Fruit fly (Drosophila melanogaster) whole organism, embryonic: ENCODE results near the gene mAcon1.

Source experiments
- Abd-B ChIP-seq: fragments of 200-800 bp; sonication (Bioruptor generic); optimal IDR thresholded peaks from 2 replicates; lab custom pipeline; 2018; ENCODE audit warnings: missing biosample characterization, mild to moderate bottlenecking, missing genetic modification characterization, moderate library complexity
- Atf-2 ChIP-seq: fragments of 200-800 bp; sonication (Bioruptor generic); optimal IDR thresholded peaks from 2 replicates; lab custom pipeline; 2016; ENCODE audit warnings: missing biosample characterization, missing genetic modification characterization
- CG10543 ChIP-seq: fragments of 200-800 bp; sonication (Bioruptor generic); optimal IDR thresholded peaks from 3 replicates; lab custom pipeline; 2017; ENCODE audit warnings: missing biosample characterization, mild to moderate bottlenecking, missing genetic modification characterization, moderate library complexity
- CG10565 ChIP-seq: fragments of 200-800 bp; sonication (Bioruptor generic); optimal IDR thresholded peaks from 3 replicates; lab custom pipeline; 2016; ENCODE audit warnings: missing biosample characterization, mild to moderate bottlenecking, missing genetic modification characterization
- CG12155 ChIP-seq: fragments of 200-800 bp; sonication (Bioruptor generic); optimal IDR thresholded peaks from 3 replicates; lab custom pipeline; 2016; ENCODE audit warnings: missing biosample characterization, missing genetic modification characterization
- CG12236 ChIP-seq: fragments of 200-800 bp; sonication (Bioruptor generic); optimal IDR thresholded peaks from 2 replicates; lab custom pipeline; 2016; ENCODE audit warnings: missing biosample characterization, missing genetic modification characterization
- CG12769 ChIP-seq: fragments of 200-800 bp; sonication (Bioruptor generic); optimal IDR thresholded peaks from 2 replicates; lab custom pipeline; 2019; ENCODE audit warnings: missing biosample characterization, mild to moderate bottlenecking, missing genetic modification characterization, moderate library complexity
- CG13123 ChIP-seq: fragments of 200-800 bp; sonication (Bioruptor generic); optimal IDR thresholded peaks from 2 replicates; lab custom pipeline; 2016; ENCODE audit warnings: missing biosample characterization, missing genetic modification characterization
- CG13894 ChIP-seq: fragments of 200-800 bp; sonication (Bioruptor generic); optimal IDR thresholded peaks from 3 replicates; lab custom pipeline; 2018; ENCODE audit warnings: missing biosample characterization, mild to moderate bottlenecking, missing genetic modification characterization, moderate library complexity
- CG16779 ChIP-seq: fragments of 200-800 bp; sonication (Bioruptor generic); IDR thresholded peaks from 2 replicates; pipeline ENCODE4 v1.3.6; 2022; ENCODE audit warnings: missing biosample characterization, missing genetic modification characterization
- CG17385 ChIP-seq: fragments of 200-800 bp; sonication (Bioruptor generic); optimal IDR thresholded peaks from 3 replicates; lab custom pipeline; 2018; ENCODE audit warnings: missing biosample characterization, mild to moderate bottlenecking, missing genetic modification characterization
- CG17568 ChIP-seq: fragments of 200-800 bp; sonication (Bioruptor generic); optimal IDR thresholded peaks from 2 replicates; lab custom pipeline; 2018; ENCODE audit warnings: missing biosample characterization, mild to moderate bottlenecking, missing genetic modification characterization, moderate library complexity
- CG18011 ChIP-seq: fragments of 200-800 bp; sonication (Bioruptor generic); optimal IDR thresholded peaks from 2 replicates; lab custom pipeline; 2017; ENCODE audit warnings: missing biosample characterization, missing genetic modification characterization, mild to moderate bottlenecking, moderate library complexity, missing genotype
- CG18262 ChIP-seq: fragments of 200-800 bp; optimal IDR thresholded peaks from 3 replicates; lab custom pipeline; 2019; ENCODE audit warnings: missing biosample characterization, mild to moderate bottlenecking, missing genetic modification characterization, moderate library complexity
- CG2199 ChIP-seq: fragments of 200-800 bp; sonication (Bioruptor generic); IDR thresholded peaks from 3 replicates; pipeline ENCODE4 v1.3.6; 2022; ENCODE audit warnings: missing biosample characterization, missing genetic modification characterization
- CG32767 ChIP-seq: fragments of 200-800 bp; sonication (Bioruptor generic); IDR thresholded peaks from 2 replicates; pipeline ENCODE4 v1.3.6; 2022; ENCODE audit warnings: missing biosample characterization, missing genetic modification characterization
- CG34376 ChIP-seq: fragments of 200-800 bp; sonication (Bioruptor generic); optimal IDR thresholded peaks from 2 replicates; lab custom pipeline; 2018; ENCODE audit warnings: missing biosample characterization, mild to moderate bottlenecking, missing genetic modification characterization
- CG4617 ChIP-seq: fragments of 200-800 bp; sonication (Bioruptor generic); optimal IDR thresholded peaks from 3 replicates; lab custom pipeline; 2016; ENCODE audit warnings: missing biosample characterization, missing genetic modification characterization, borderline replicate concordance
- CG4707 ChIP-seq: fragments of 200-800 bp; sonication (Bioruptor generic); optimal IDR thresholded peaks from 2 replicates; lab custom pipeline; 2018; ENCODE audit warnings: missing biosample characterization, mild to moderate bottlenecking, missing genetic modification characterization, moderate library complexity
- CG4730 ChIP-seq: fragments of 200-800 bp; sonication (Bioruptor generic); IDR thresholded peaks from 2 replicates; pipeline ENCODE4 v1.3.6; 2022; ENCODE audit warnings: missing biosample characterization, missing genetic modification characterization
- CG6765 ChIP-seq: fragments of 200-800 bp; sonication (Bioruptor generic); optimal IDR thresholded peaks from 3 replicates; lab custom pipeline; 2017; ENCODE audit warnings: missing biosample characterization, mild to moderate bottlenecking, missing genetic modification characterization
- CG7839 ChIP-seq: fragments of 200-800 bp; sonication (Bioruptor generic); optimal IDR thresholded peaks from 3 replicates; lab custom pipeline; 2018; ENCODE audit warnings: missing biosample characterization, mild to moderate bottlenecking, missing genetic modification characterization, moderate library complexity
- CG7987 ChIP-seq: fragments of 200-800 bp; sonication (Bioruptor generic); optimal IDR thresholded peaks from 2 replicates; lab custom pipeline; 2018; ENCODE audit warnings: missing biosample characterization, mild to moderate bottlenecking, missing genetic modification characterization, moderate library complexity
- CG8281 ChIP-seq: fragments of 200-800 bp; sonication (Bioruptor generic); optimal IDR thresholded peaks from 2 replicates; lab custom pipeline; 2018; ENCODE audit warnings: missing biosample characterization, mild to moderate bottlenecking, missing genetic modification characterization, moderate library complexity
- D19B ChIP-seq: fragments of 200-800 bp; sonication (Bioruptor generic); optimal IDR thresholded peaks from 2 replicates; lab custom pipeline; 2017; ENCODE audit warnings: missing biosample characterization, mild to moderate bottlenecking, missing genetic modification characterization
- Drgx ChIP-seq: fragments of 200-800 bp; sonication (Bioruptor generic); IDR thresholded peaks from 2 replicates; pipeline ENCODE4 v1.3.6; 2022; ENCODE audit warnings: missing biosample characterization, missing genetic modification characterization
- ERR ChIP-seq: fragments of 200-800 bp; sonication (Bioruptor generic); optimal IDR thresholded peaks from 2 replicates; lab custom pipeline; 2016; ENCODE audit warnings: missing biosample characterization, missing genetic modification characterization
- Hand ChIP-seq: fragments of 200-800 bp; sonication (Bioruptor generic); optimal IDR thresholded peaks from 2 replicates; lab custom pipeline; 2017; ENCODE audit warnings: mild to moderate bottlenecking, missing biosample characterization, missing genetic modification reagents, missing genetic modification characterization
- Hr78 ChIP-seq, 2 experiments: fragments of 200-800 bp in 1 of 2; fragments of >200 bp in 1 of 2; sonication (Bioruptor generic) in 1 of 2; optimal IDR thresholded peaks; 2 replicates each; lab custom pipeline; 2017 to 2019; ENCODE audit warnings: missing biosample characterization in 2 of 2, missing genetic modification characterization in 2 of 2, mild to moderate bottlenecking in 1 of 2, moderate library complexity in 1 of 2
- Mrtf ChIP-seq: fragments of 200-800 bp; sonication (Bioruptor generic); IDR thresholded peaks from 3 replicates; pipeline ENCODE4 v1.3.6; 2022; ENCODE audit warnings: missing biosample characterization, missing genetic modification characterization
- NC2α ChIP-seq: fragments of 200-800 bp; sonication (Bioruptor generic); optimal IDR thresholded peaks from 2 replicates; lab custom pipeline; 2016; ENCODE audit warnings: missing biosample characterization, missing genetic modification characterization
- NfI ChIP-seq: fragments of 200-800 bp; sonication (Bioruptor generic); optimal IDR thresholded peaks from 3 replicates; lab custom pipeline; 2018; ENCODE audit warnings: missing biosample characterization, mild to moderate bottlenecking, missing genetic modification characterization, moderate library complexity
- Oaz ChIP-seq: fragments of 200-800 bp; sonication (Bioruptor generic); IDR thresholded peaks from 2 replicates; pipeline ENCODE4 v1.3.6; 2022; ENCODE audit warnings: missing biosample characterization, missing genetic modification characterization
- Usf ChIP-seq: fragments of 200-800 bp; sonication (Bioruptor generic); optimal IDR thresholded peaks from 2 replicates; lab custom pipeline; 2017; ENCODE audit warnings: missing genotype, missing biosample characterization, missing genetic modification characterization
- amos ChIP-seq: fragments of 200-800 bp; sonication (Bioruptor generic); IDR thresholded peaks from 2 replicates; pipeline ENCODE4 v1.3.6; 2022; ENCODE audit warnings: missing biosample characterization, missing genetic modification characterization; ENCODE audit not compliant: partially characterized antibody
- ase ChIP-seq: fragments of 200-800 bp; sonication (Bioruptor generic); IDR thresholded peaks from 3 replicates; pipeline ENCODE4 v1.3.6; 2022; ENCODE audit warnings: missing biosample characterization, missing genetic modification characterization
- az2 ChIP-seq: fragments of 200-800 bp; sonication (Bioruptor generic); optimal IDR thresholded peaks from 3 replicates; lab custom pipeline; 2016; ENCODE audit warnings: missing biosample characterization, missing genetic modification characterization
- bab2 ChIP-seq: fragments of 200-800 bp; sonication (Bioruptor generic); optimal IDR thresholded peaks from 2 replicates; lab custom pipeline; 2016; ENCODE audit warnings: missing biosample characterization, missing genetic modification characterization
- chinmo ChIP-seq: fragments of 200-800 bp; sonication (Bioruptor generic); IDR thresholded peaks from 4 replicates; pipeline ENCODE4 v1.3.6; 2022; ENCODE audit warnings: missing biosample characterization, missing genetic modification characterization; ENCODE audit not compliant: partially characterized antibody
- crol ChIP-seq: fragments of 200-800 bp; sonication (Bioruptor generic); IDR thresholded peaks from 2 replicates; pipeline ENCODE4 v1.3.6; 2022; ENCODE audit warnings: missing biosample characterization, missing genetic modification characterization
- cwo ChIP-seq: fragments of 200-800 bp; sonication (Bioruptor generic); optimal IDR thresholded peaks from 3 replicates; lab custom pipeline; 2017; ENCODE audit warnings: missing biosample characterization, missing genetic modification characterization, mild to moderate bottlenecking, moderate library complexity, missing genetic modification reagents
- eyg ChIP-seq: fragments of 200-800 bp; sonication (Bioruptor generic); optimal IDR thresholded peaks from 3 replicates; lab custom pipeline; 2016; ENCODE audit warnings: missing biosample characterization, missing genetic modification characterization
- inv ChIP-seq: fragments of 200-800 bp; sonication (Bioruptor generic); IDR thresholded peaks from 2 replicates; pipeline ENCODE4 v1.3.6; 2022; ENCODE audit warnings: missing biosample characterization, missing genetic modification characterization; ENCODE audit not compliant: partially characterized antibody
- jing ChIP-seq: fragments of 200-800 bp; sonication (Bioruptor generic); optimal IDR thresholded peaks from 2 replicates; lab custom pipeline; 2018; ENCODE audit warnings: missing biosample characterization, mild to moderate bottlenecking, missing genetic modification characterization
- mam ChIP-seq: fragments of 200-800 bp; sonication (Bioruptor generic); optimal IDR thresholded peaks from 3 replicates; lab custom pipeline; 2016; ENCODE audit warnings: missing biosample characterization, missing genetic modification characterization
- nom ChIP-seq: fragments of 200-800 bp; sonication (Bioruptor generic); optimal IDR thresholded peaks from 2 replicates; lab custom pipeline; 2017; ENCODE audit warnings: missing biosample characterization, missing genetic modification characterization, mild to moderate bottlenecking, moderate library complexity, missing genetic modification reagents
- p53 ChIP-seq: fragments of 200-800 bp; sonication (Bioruptor generic); optimal IDR thresholded peaks from 2 replicates; lab custom pipeline; 2016; ENCODE audit warnings: missing biosample characterization, missing genetic modification characterization
- seq ChIP-seq: fragments of 200-800 bp; sonication (Bioruptor generic); IDR thresholded peaks from 2 replicates; pipeline ENCODE4 v1.3.6; 2022; ENCODE audit warnings: missing biosample characterization, missing genetic modification characterization
- shn ChIP-seq: fragments of 200-800 bp; sonication (Bioruptor generic); optimal IDR thresholded peaks from 3 replicates; lab custom pipeline; 2016; ENCODE audit warnings: missing biosample characterization, missing genetic modification characterization
- tgo ChIP-seq: fragments of 200-800 bp; sonication (Bioruptor generic); IDR thresholded peaks from 3 replicates; pipeline ENCODE4 v1.3.6; 2022; ENCODE audit warnings: missing biosample characterization, missing genetic modification characterization
- yki ChIP-seq: fragments of >200 bp; optimal IDR thresholded peaks from 3 replicates; lab custom pipeline; 2018

mAcon1 gene

DNA sequence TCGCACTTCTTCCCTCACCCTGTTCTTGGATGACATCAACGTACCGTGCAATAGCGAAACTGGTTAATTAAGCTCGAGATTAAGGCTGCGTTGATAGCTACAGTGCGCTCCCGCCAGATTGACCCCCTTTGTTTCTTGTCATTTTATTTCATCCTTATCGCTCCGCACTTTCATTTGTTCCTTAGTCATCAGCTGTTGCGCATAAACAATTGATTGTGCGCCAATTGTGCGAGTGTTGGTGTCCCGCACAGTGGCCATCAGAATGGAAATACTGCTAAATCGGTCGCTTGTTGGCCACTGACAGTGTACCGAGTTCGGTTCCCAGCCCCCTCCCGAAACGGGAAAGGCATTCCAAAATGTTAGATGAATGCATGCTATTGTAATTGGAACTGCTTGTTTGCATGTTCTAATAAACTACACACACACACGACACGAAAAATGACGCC lies 51.3 kb downstream of the mAcon1 start (continued):
- TF ChIP-seq CG4707 (GFP tag; lab: Kevin White, UChicago) (peak; percentile 29), Abd-B (GFP tag; lab: Kevin White, UChicago) (no peak), CG4730 (GFP tag; lab: Robert Waterston, UW) (no peak), CG17385 (GFP tag; lab: Kevin White, UChicago) (peak; percentile 15), CG12769 (tag; lab: Kevin White, UChicago) (peak; percentile 72), crol (no peak), CG4617 (GFP tag; lab: Kevin White, UChicago) (no peak), seq (0 out of 2 replicates have a peak, but pooled peaks have one; percentile 21), CG12236 (no peak), eyg (GFP tag; lab: Kevin White, UChicago) (peak; percentile 12), CG34376 (peak; percentile 53), CG18011 (GFP tag; lab: Kevin White, UChicago) (no peak), chinmo (GFP tag; lab: Robert Waterston, UW) (0 out of 4 replicates have a peak, but pooled peaks have one; percentile 61), yki (lab: Kevin White, UChicago) (no peak), Usf (GFP tag; lab: Kevin White, UChicago) (no peak), Mrtf (no peak), NfI (GFP tag; lab: Kevin White, UChicago) (peak; percentile 12), az2 (no peak), Hand (GFP tag; lab: Kevin White, UChicago) (no peak), p53 (GFP tag; lab: Kevin White, UChicago) (no peak), Drgx (0 out of 2 replicates have a peak, but pooled peaks have one; percentile 28), CG13894 (tag; lab: Kevin White, UChicago) (no peak), ERR (GFP tag; lab: Kevin White, UChicago) (no peak), D19B (GFP tag; lab: Kevin White, UChicago) (no peak), CG7839 (tag; lab: Kevin White, UChicago) (no peak), CG13123 (GFP tag; lab: Kevin White, UChicago) (no peak), CG16779 (no peak), inv (GFP tag; lab: Robert Waterston, UW) (no peak), CG6765 (GFP tag; lab: Kevin White, UChicago) (no peak), CG17568 (no peak), CG10565 (GFP tag; lab: Kevin White, UChicago) (no peak), CG8281 (no peak), cwo (GFP tag; lab: Kevin White, UChicago) (peak; percentile 29), CG10543 (GFP tag; lab: Kevin White, UChicago) (peak; percentile 62), jing (GFP tag; lab: Kevin White, UChicago) (no peak), CG2199 (no peak; the same call in 2 of the 3 replicates), mam (no peak), nom (peak; percentile 21), ase (no peak; the same call in 2 of the 3 replicates), CG7987 (GFP tag; lab: Kevin White, UChicago) (no peak), tgo (GFP tag; lab: Robert Waterston, UW) (no peak), Oaz (GFP tag; lab: Robert Waterston, UW) (no peak), CG18262 (no peak), bab2 (no peak), shn (GFP tag; lab: Kevin White, UChicago) (peak; percentile 0), CG12155 (GFP tag; lab: Kevin White, UChicago) (no peak), amos (no peak), CG32767 (GFP tag; lab: Robert Waterston, UW) (no peak), NC2α (GFP tag; lab: Kevin White, UChicago) (no peak), Hr78 (GFP tag; optimal IDR thresholded peaks at IDR 0.05; lab: Kevin White, UChicago) (no peak), Atf-2 (GFP tag; lab: Kevin White, UChicago) (no peak)
